Fruit fly (Drosophila melanogaster) whole organism, prepupa: ENCODE measurements around the gene CG14990.

ENCODE experiments used
- Blimp-1 ChIP-seq: fragments of 200-800 bp; sonication (Bioruptor generic); optimal IDR thresholded peaks from 3 replicates; lab custom pipeline; 2017; ENCODE audit warnings: missing biosample characterization, missing genetic modification characterization, mild to moderate bottlenecking, moderate library complexity, missing genetic modification reagents
- CG10631 ChIP-seq: fragments of 200-800 bp; sonication (Bioruptor generic); optimal IDR thresholded peaks from 2 replicates; lab custom pipeline; 2016; ENCODE audit warnings: missing biosample characterization, missing genetic modification characterization
- CG10669 ChIP-seq: fragments of 200-800 bp; sonication (Bioruptor generic); optimal IDR thresholded peaks from 3 replicates; lab custom pipeline; 2018; ENCODE audit warnings: missing biosample characterization, mild to moderate bottlenecking, missing genetic modification characterization, moderate library complexity
- CG11294 ChIP-seq: fragments of 200-800 bp; sonication (Bioruptor generic); IDR thresholded peaks from 2 replicates; pipeline ENCODE4 v1.3.6; 2022; ENCODE audit warnings: missing biosample characterization, missing genetic modification characterization
- CG11762 ChIP-seq: fragments of 200-800 bp; sonication (Bioruptor generic); optimal IDR thresholded peaks from 3 replicates; lab custom pipeline; 2016; ENCODE audit warnings: missing biosample characterization, missing genetic modification characterization; ENCODE audit not compliant: insufficient read depth
- CG11902 ChIP-seq: fragments of 200-800 bp; sonication (Bioruptor generic); optimal IDR thresholded peaks from 3 replicates; lab custom pipeline; 2016; ENCODE audit warnings: missing biosample characterization, missing genetic modification characterization
- CG1621 ChIP-seq: fragments of 200-800 bp; sonication (Bioruptor generic); optimal IDR thresholded peaks from 3 replicates; lab custom pipeline; 2018; ENCODE audit warnings: missing biosample characterization, mild to moderate bottlenecking, missing genetic modification characterization
- CG16779 ChIP-seq: fragments of 200-800 bp; sonication (Bioruptor generic); optimal IDR thresholded peaks from 3 replicates; lab custom pipeline; 2017; ENCODE audit warnings: missing biosample characterization, mild to moderate bottlenecking, missing genetic modification characterization
- CG3032 ChIP-seq: fragments of 200-800 bp; optimal IDR thresholded peaks from 2 replicates; lab custom pipeline; 2019; ENCODE audit warnings: missing biosample characterization, mild to moderate bottlenecking, missing genetic modification characterization, moderate library complexity
- CG31627 ChIP-seq: fragments of 200-800 bp; sonication (Bioruptor generic); optimal IDR thresholded peaks from 3 replicates; lab custom pipeline; 2016; ENCODE audit warnings: missing biosample characterization, missing genetic modification characterization
- CG32006 ChIP-seq: fragments of 200-800 bp; sonication (Bioruptor generic); optimal IDR thresholded peaks from 3 replicates; lab custom pipeline; 2017; ENCODE audit warnings: missing biosample characterization, mild to moderate bottlenecking, missing genetic modification characterization
- CG3919 ChIP-seq: fragments of 200-800 bp; sonication (Bioruptor generic); optimal IDR thresholded peaks from 3 replicates; lab custom pipeline; 2016; ENCODE audit warnings: missing biosample characterization, missing genetic modification characterization
- CG4318 ChIP-seq: fragments of 200-800 bp; sonication (Bioruptor generic); optimal IDR thresholded peaks from 3 replicates; lab custom pipeline; 2017; ENCODE audit warnings: missing biosample characterization, mild to moderate bottlenecking, missing genetic modification characterization
- CG6163 ChIP-seq: fragments of 200-800 bp; sonication (Bioruptor generic); IDR thresholded peaks from 3 replicates; pipeline ENCODE4 v1.3.6; 2022; ENCODE audit warnings: missing biosample characterization, missing genetic modification characterization
- CG6792 ChIP-seq: fragments of 200-800 bp; sonication (Bioruptor generic); optimal IDR thresholded peaks from 3 replicates; lab custom pipeline; 2016; ENCODE audit warnings: missing biosample characterization, missing genetic modification characterization
- CG6854 ChIP-seq: fragments of 200-800 bp; sonication (Bioruptor generic); optimal IDR thresholded peaks from 2 replicates; lab custom pipeline; 2017; ENCODE audit warnings: missing biosample characterization, mild to moderate bottlenecking, missing genetic modification characterization
- CG7368 ChIP-seq: fragments of 200-800 bp; sonication (Bioruptor generic); optimal IDR thresholded peaks from 3 replicates; lab custom pipeline; 2016; ENCODE audit warnings: missing biosample characterization, missing genetic modification characterization
- CG8119 ChIP-seq: fragments of 200-800 bp; sonication (Bioruptor generic); IDR thresholded peaks from 3 replicates; pipeline ENCODE4 v1.3.6; 2022; ENCODE audit warnings: missing biosample characterization, missing genetic modification characterization
- CG8319 ChIP-seq: fragments of 200-800 bp; sonication (Bioruptor generic); optimal IDR thresholded peaks from 3 replicates; lab custom pipeline; 2016; ENCODE audit warnings: missing biosample characterization, missing genetic modification characterization
- CG9139 ChIP-seq: fragments of 200-800 bp; sonication (Bioruptor generic); optimal IDR thresholded peaks from 3 replicates; lab custom pipeline; 2017; ENCODE audit warnings: missing biosample characterization, mild to moderate bottlenecking, missing genetic modification characterization
- Eip78C ChIP-seq: fragments of 200-800 bp; sonication (Bioruptor generic); peaks from one replicate; lab custom pipeline; 2016; ENCODE audit warnings: missing biosample characterization, missing genetic modification characterization
- Ets21C ChIP-seq: fragments of 200-800 bp; sonication (Bioruptor generic); optimal IDR thresholded peaks from 3 replicates; lab custom pipeline; 2016; ENCODE audit warnings: missing biosample characterization, missing genetic modification characterization
- Ets96B ChIP-seq: fragments of 200-800 bp; optimal IDR thresholded peaks from 2 replicates; lab custom pipeline; 2019; ENCODE audit warnings: missing biosample characterization, mild to moderate bottlenecking, missing genetic modification characterization, moderate library complexity
- Gug ChIP-seq: fragments of 200-800 bp; sonication (Bioruptor generic); IDR thresholded peaks from 2 replicates; pipeline ENCODE4 v1.3.6; 2022; ENCODE audit warnings: missing biosample characterization, missing genetic modification characterization
- Hr38 ChIP-seq: sonication (Bioruptor generic); optimal IDR thresholded peaks from 2 replicates; lab custom pipeline; 2016; ENCODE audit warnings: missing biosample characterization, missing genetic modification characterization
- Hr39 ChIP-seq: fragments of 200-800 bp; sonication (Bioruptor generic); optimal IDR thresholded peaks from 2 replicates; lab custom pipeline; 2016; ENCODE audit warnings: missing biosample characterization, missing genetic modification characterization
- Lpt ChIP-seq: fragments of 200-800 bp; sonication (Bioruptor generic); optimal IDR thresholded peaks from 3 replicates; lab custom pipeline; 2016; ENCODE audit warnings: missing biosample characterization, missing genetic modification characterization
- Met ChIP-seq: fragments of 200-800 bp; sonication (Bioruptor generic); optimal IDR thresholded peaks from 3 replicates; lab custom pipeline; 2016; ENCODE audit warnings: missing biosample characterization, missing genetic modification characterization
- OdsH ChIP-seq: fragments of 200-800 bp; sonication (Bioruptor generic); optimal IDR thresholded peaks from 3 replicates; lab custom pipeline; 2016; ENCODE audit warnings: missing biosample characterization, missing genetic modification characterization
- Smox ChIP-seq: fragments of 200-800 bp; sonication (Bioruptor generic); optimal IDR thresholded peaks from 3 replicates; lab custom pipeline; 2016; ENCODE audit warnings: missing biosample characterization, missing genetic modification characterization
- Sox102F ChIP-seq: fragments of 200-800 bp; sonication (Bioruptor generic); optimal IDR thresholded peaks from 2 replicates; lab custom pipeline; 2016; ENCODE audit warnings: missing biosample characterization, mild to moderate bottlenecking, missing genetic modification characterization
- Sox14 ChIP-seq: fragments of 200-800 bp; sonication (Bioruptor generic); optimal IDR thresholded peaks from 3 replicates; lab custom pipeline; 2016; ENCODE audit warnings: missing biosample characterization, missing genetic modification characterization
- Sox15 ChIP-seq: fragments of 200-800 bp; sonication (Bioruptor generic); optimal IDR thresholded peaks from 3 replicates; lab custom pipeline; 2016; ENCODE audit warnings: missing biosample characterization, missing genetic modification characterization
- acj6 ChIP-seq: fragments of 200-800 bp; sonication (Bioruptor generic); optimal IDR thresholded peaks from 3 replicates; lab custom pipeline; 2016; ENCODE audit warnings: missing biosample characterization, missing genetic modification characterization
- dac ChIP-seq: fragments of 200-800 bp; sonication (Bioruptor generic); optimal IDR thresholded peaks from 2 replicates; lab custom pipeline; 2017; ENCODE audit warnings: missing biosample characterization, mild to moderate bottlenecking, missing genetic modification characterization
- eg ChIP-seq: fragments of 200-800 bp; sonication (Bioruptor generic); IDR thresholded peaks from 3 replicates; pipeline ENCODE4 v1.3.6; 2022; ENCODE audit warnings: missing biosample characterization, missing genetic modification characterization
- esn ChIP-seq: fragments of 200-800 bp; sonication (Bioruptor generic); optimal IDR thresholded peaks from 2 replicates; lab custom pipeline; 2016; ENCODE audit warnings: missing biosample characterization, mild to moderate bottlenecking, missing genetic modification characterization, moderate library complexity
- fd59A ChIP-seq: fragments of 200-800 bp; sonication (Bioruptor generic); optimal IDR thresholded peaks from 2 replicates; lab custom pipeline; 2017; ENCODE audit warnings: missing biosample characterization, mild to moderate bottlenecking, missing genetic modification characterization, missing genetic modification reagents
- fd85E ChIP-seq: fragments of 200-800 bp; sonication (Bioruptor generic); optimal IDR thresholded peaks from 3 replicates; lab custom pipeline; 2016; ENCODE audit warnings: missing biosample characterization, missing genetic modification characterization
- fkh ChIP-seq: fragments of 200-800 bp; sonication (Bioruptor generic); optimal IDR thresholded peaks from 3 replicates; lab custom pipeline; 2017; ENCODE audit warnings: missing biosample characterization, mild to moderate bottlenecking, missing genetic modification characterization, moderate library complexity
- pdm3 ChIP-seq: fragments of 200-800 bp; sonication (Bioruptor generic); optimal IDR thresholded peaks from 3 replicates; lab custom pipeline; 2016; ENCODE audit warnings: missing biosample characterization, missing genetic modification characterization
- salr ChIP-seq, 2 experiments: fragments of 200-800 bp; sonication (Bioruptor generic); optimal IDR thresholded peaks; 3 replicates each; lab custom pipeline; 2016 to 2018; ENCODE audit warnings: missing biosample characterization in 2 of 2, missing genetic modification characterization in 2 of 2, mild to moderate bottlenecking in 1 of 2
- spab ChIP-seq: fragments of 200-800 bp; sonication (Bioruptor generic); optimal IDR thresholded peaks from 2 replicates; lab custom pipeline; 2017; ENCODE audit warnings: missing biosample characterization, mild to moderate bottlenecking, missing genetic modification characterization, missing genetic modification reagents
- ss ChIP-seq, 2 experiments: fragments of 200-800 bp; sonication (Bioruptor generic); optimal IDR thresholded peaks; 2 replicates in 1 of 2; 3 replicates in 1 of 2; lab custom pipeline; 2017 to 2018; ENCODE audit warnings: mild to moderate bottlenecking in 2 of 2, missing biosample characterization in 2 of 2, missing genetic modification characterization in 2 of 2, moderate library complexity in 1 of 2
- svp ChIP-seq: fragments of 200-800 bp; sonication (Bioruptor generic); peaks from one replicate; lab custom pipeline; 2016; ENCODE audit warnings: missing biosample characterization, missing genetic modification characterization
- topi ChIP-seq: fragments of 200-800 bp; sonication (Bioruptor generic); optimal IDR thresholded peaks from 3 replicates; lab custom pipeline; 2016; ENCODE audit warnings: missing biosample characterization, missing genetic modification characterization
- vri ChIP-seq: fragments of 200-800 bp; sonication (Bioruptor generic); optimal IDR thresholded peaks from 3 replicates; lab custom pipeline; 2016; ENCODE audit warnings: missing biosample characterization, mild to moderate bottlenecking, missing genetic modification characterization

Gene CG14990

dm6 chr3L:4070996-4071379, 22.0 kb upstream of the CG14990 start (continued):
- TF ChIP-seq Sox15 (GFP tag; lab: Kevin White, UChicago) (peak; percentile 51), Eip78C (peak; percentile 95), CG9139 (GFP tag; lab: Kevin White, UChicago) (peak; percentile 68), Ets21C (GFP tag; lab: Kevin White, UChicago) (peak; percentile 52), CG6163 (GFP tag; lab: Robert Waterston, UW) (peak; percentile 97), CG31627 (GFP tag; lab: Kevin White, UChicago) (peak; percentile 76), CG32006 (GFP tag; lab: Kevin White, UChicago) (peak; percentile 44), CG10669 (peak; percentile 91), ss (GFP tag; optimal IDR thresholded peaks at IDR 0.05; lab: Kevin White, UChicago) (no peak), pdm3 (GFP tag; lab: Kevin White, UChicago) (peak; percentile 79), svp (GFP tag; lab: Kevin White, UChicago) (no peak), Met (GFP tag; lab: Kevin White, UChicago) (peak; percentile 65), Hr38 (no peak), CG11762 (peak; percentile 85), vri (GFP tag; lab: Kevin White, UChicago) (no peak), OdsH (GFP tag; lab: Kevin White, UChicago) (peak; percentile 83), fkh (no peak), Blimp-1 (no peak), topi (GFP tag; lab: Kevin White, UChicago) (peak; percentile 83), fd59A (peak; percentile 62), Ets96B (tag; lab: Kevin White, UChicago) (peak; percentile 94), Smox (GFP tag; lab: Kevin White, UChicago) (peak; percentile 55), fd85E (GFP tag; lab: Kevin White, UChicago) (peak; percentile 54), CG16779 (no peak), Lpt (GFP tag; lab: Kevin White, UChicago) (peak; percentile 56), Sox102F (GFP tag; lab: Kevin White, UChicago) (peak; percentile 72), CG6854 (GFP tag; lab: Kevin White, UChicago) (no peak), CG8119 (GFP tag; lab: Robert Waterston, UW) (peak; percentile 83), acj6 (GFP tag; lab: Kevin White, UChicago) (peak; percentile 84), CG1621 (tag; lab: Kevin White, UChicago) (peak; percentile 86), CG10631 (GFP tag; lab: Kevin White, UChicago) (peak; percentile 86), CG8319 (GFP tag; lab: Kevin White, UChicago) (peak; percentile 40)

- TF ChIP-seq Hr38 (no peak), esn (GFP tag; lab: Kevin White, UChicago) (peak; percentile 38), fd85E (GFP tag; lab: Kevin White, UChicago) (no peak), svp (GFP tag; lab: Kevin White, UChicago) (peak; percentile 85), CG10669 (no peak), CG6792 (GFP tag; lab: Kevin White, UChicago) (peak; percentile 11), dac (GFP tag; lab: Kevin White, UChicago) (no peak), Gug (no peak), vri (GFP tag; lab: Kevin White, UChicago) (peak; percentile 70), Ets21C (GFP tag; lab: Kevin White, UChicago) (no peak), eg (GFP tag; lab: Robert Waterston, UW) (peak; percentile 65; the same call in 2 of the 3 replicates), CG3919 (peak; percentile 63), CG3032 (tag; lab: Kevin White, UChicago) (no peak), CG10631 (GFP tag; lab: Kevin White, UChicago) (no peak), OdsH (GFP tag; lab: Kevin White, UChicago) (peak; percentile 5), CG11902 (GFP tag; lab: Kevin White, UChicago) (no peak), pdm3 (GFP tag; lab: Kevin White, UChicago) (peak; percentile 40), CG11294 (GFP tag; lab: Robert Waterston, UW) (no peak), Lpt (GFP tag; lab: Kevin White, UChicago) (peak; percentile 41), Sox15 (GFP tag; lab: Kevin White, UChicago) (no peak), CG7368 (GFP tag; lab: Kevin White, UChicago) (no peak), Sox102F (GFP tag; lab: Kevin White, UChicago) (peak; percentile 80), spab (GFP tag; lab: Kevin White, UChicago) (no peak), Eip78C (peak; percentile 75), fd59A (no peak), Met (GFP tag; lab: Kevin White, UChicago) (peak; percentile 45), CG6854 (GFP tag; lab: Kevin White, UChicago) (peak; percentile 87), Hr39 (peak; percentile 3), Ets96B (tag; lab: Kevin White, UChicago) (no peak), Sox14 (GFP tag; lab: Kevin White, UChicago) (peak; percentile 29), CG9139 (GFP tag; lab: Kevin White, UChicago) (peak; percentile 52), salr (GFP tag; optimal IDR thresholded peaks at IDR 0.05; lab: Kevin White, UChicago) (no peak), CG4318 (no peak), acj6 (GFP tag; lab: Kevin White, UChicago) (no peak), CG32006 (GFP tag; lab: Kevin White, UChicago) (peak; percentile 13)
Observed at dm6 chr3L:4071561-4072049, 21.4 kb upstream of the CG14990 start, which contains the start of gene wit. Gene wit, minus strand, starts transcription at chr3L:4071717.
